Fruit fly (Drosophila melanogaster) whole organism, adult: ENCODE data around the gene sstn.

Source experiments
- CG12768 ChIP-seq: fragments of 200-800 bp; sonication (Bioruptor generic); optimal IDR thresholded peaks from 2 replicates; lab custom pipeline; 2017; ENCODE audit warnings: missing biosample characterization, missing genetic modification characterization, mild to moderate bottlenecking, moderate library complexity, missing genetic modification reagents
- CG1620 ChIP-seq: fragments of 200-800 bp; sonication (Bioruptor generic); optimal IDR thresholded peaks from 2 replicates; lab custom pipeline; 2016; ENCODE audit warnings: missing biosample characterization, missing genetic modification characterization
- CG5204 ChIP-seq: fragments of 200-800 bp; sonication (Bioruptor generic); optimal IDR thresholded peaks from 2 replicates; lab custom pipeline; 2016; ENCODE audit warnings: missing biosample characterization, missing genetic modification characterization
- Hr96 ChIP-seq: fragments of 200-800 bp; sonication (Bioruptor generic); optimal IDR thresholded peaks from 2 replicates; lab custom pipeline; 2016; ENCODE audit warnings: missing biosample characterization, missing genetic modification characterization
- bab1 ChIP-seq: fragments of 200-800 bp; sonication (Bioruptor generic); optimal IDR thresholded peaks from 3 replicates; lab custom pipeline; 2019; ENCODE audit warnings: missing biosample characterization, mild to moderate bottlenecking, missing genetic modification characterization, moderate library complexity
- cic ChIP-seq: fragments of 200-800 bp; sonication (Bioruptor generic); optimal IDR thresholded peaks from 2 replicates; lab custom pipeline; 2017; ENCODE audit warnings: missing biosample characterization, mild to moderate bottlenecking, missing genetic modification characterization, moderate library complexity
- kay ChIP-seq: fragments of 200-800 bp; sonication (Bioruptor generic); peaks from one replicate; lab custom pipeline; 2016; ENCODE audit warnings: missing biosample characterization, missing genetic modification characterization, borderline replicate concordance
- ovo ChIP-seq: fragments of 200-800 bp; sonication (Bioruptor generic); optimal IDR thresholded peaks from 2 replicates; lab custom pipeline; 2016; ENCODE audit warnings: missing biosample characterization, missing genetic modification characterization

dm6 chr3L:15136659-15137572, 42.4 kb upstream of the sstn start, which contains the start of gene CG12316:
- TF ChIP-seq CG5204 (GFP tag; lab: Kevin White, UChicago) (peak; percentile 92), kay (no peak), bab1 (GFP tag; lab: Kevin White, UChicago) (peak; percentile 83), CG1620 (peak; percentile 64), cic (GFP tag; lab: Kevin White, UChicago) (peak; percentile 40), Hr96 (GFP tag; lab: Kevin White, UChicago) (peak; percentile 95), ovo (GFP tag; lab: Kevin White, UChicago) (peak; percentile 66), CG12768 (GFP tag; lab: Kevin White, UChicago) (peak; percentile 90)
